Worm (Caenorhabditis elegans): ENCODE data around the gene snfc-5.

snfc-5 gene

DNA sequence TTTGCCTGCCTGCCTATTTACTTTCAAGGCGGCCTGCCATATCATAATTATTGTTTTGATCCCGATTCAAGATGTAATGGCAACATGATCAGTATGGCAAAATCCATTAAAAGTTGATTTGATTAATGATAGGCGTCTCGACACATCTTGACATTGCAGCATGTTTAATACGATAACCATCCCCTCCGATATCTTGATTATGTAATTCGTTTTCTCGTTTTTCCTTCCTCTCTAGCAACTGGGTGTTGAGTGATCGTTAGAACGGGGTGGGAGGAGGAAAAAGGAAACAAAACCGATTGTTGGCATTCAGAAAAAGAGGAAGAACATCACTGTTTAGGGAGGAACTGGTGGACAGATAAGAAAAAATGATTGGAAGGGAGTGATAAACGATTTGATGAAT lies 12.6 kb upstream of the snfc-5 start:
- peak; percentile 63 for TF ChIP-seq elt-1 (tag; optimal IDR thresholded peaks at IDR 0.05; ENCODE audit: borderline replicate concordance, insufficient read depth)
- TF ChIP-seq nhr-237 (tag; optimal IDR thresholded peaks at IDR 0.05) = no peak

DNA sequence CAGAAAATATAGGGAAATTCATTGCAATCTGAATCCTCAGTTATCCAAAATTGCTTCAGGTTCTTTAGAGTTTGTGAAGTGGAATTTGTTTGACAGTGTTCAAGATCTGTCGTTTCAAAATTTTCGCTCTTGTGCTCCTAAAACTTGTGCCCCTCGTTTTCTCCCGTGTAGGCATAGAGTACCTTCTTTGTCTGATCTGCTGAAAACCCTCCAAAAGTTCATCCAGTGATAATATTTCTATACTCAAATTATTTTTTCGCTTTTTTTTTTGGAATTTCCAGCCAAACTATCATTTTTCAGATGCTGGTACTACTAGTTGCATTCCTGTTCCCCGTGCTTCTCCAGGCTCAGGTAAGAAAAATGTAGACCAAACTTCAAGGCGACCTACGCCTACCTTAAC lies 10.1 kb upstream of the snfc-5 start, which contains the start of gene R07E5.4:
TSS of gene R07E5.4 (plus strand) at position 301 of the 400 bp plus-strand sequence.
- TF ChIP-seq nhr-28 (tag; optimal IDR thresholded peaks at IDR 0.05) (no peak), sptf-1 (tag; optimal IDR thresholded peaks at IDR 0.05) (no peak), lin-32 (GFP tag; optimal IDR thresholded peaks at IDR 0.05) (no peak), bed-3 (GFP tag; optimal IDR thresholded peaks at IDR 0.05) (no peak), ztf-11 (tag; optimal IDR thresholded peaks at IDR 0.05) (no peak), ces-1 (GFP tag; optimal IDR thresholded peaks at IDR 0.05) (no peak), flh-1 (GFP tag; optimal IDR thresholded peaks at IDR 0.05) (no peak), blmp-1 (tag; optimal IDR thresholded peaks at IDR 0.05) (no peak), mls-2 (tag; optimal IDR thresholded peaks at IDR 0.05) (no peak), mab-5 (tag; optimal IDR thresholded peaks at IDR 0.05) (no peak), sem-2 (GFP tag; optimal IDR thresholded peaks at IDR 0.05) (no peak), nhr-76 (tag; optimal IDR thresholded peaks at IDR 0.05) (no peak)

DNA sequence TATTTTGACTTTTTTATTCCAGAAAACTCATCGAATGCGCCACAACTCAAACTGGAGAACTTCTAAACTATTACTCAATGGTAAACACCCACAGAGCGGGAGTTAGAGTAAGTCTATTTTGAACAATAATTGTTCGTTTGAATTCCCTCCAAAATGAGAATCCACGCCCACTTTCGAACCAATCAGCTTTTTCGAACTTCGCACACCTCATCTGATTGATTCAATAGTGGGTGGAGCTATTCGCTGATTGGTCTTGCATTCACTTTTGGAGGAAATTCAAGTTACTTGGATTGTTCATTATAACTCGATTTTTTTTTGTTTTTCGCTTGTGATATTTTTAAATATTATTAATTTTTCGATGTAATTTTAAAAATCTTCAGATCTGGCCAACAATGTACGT lies 8.7 kb upstream of the snfc-5 start:
- no peak for TF ChIP-seq unc-120 (tag; optimal IDR thresholded peaks at IDR 0.05; ENCODE audit: poor library complexity, severe bottlenecking)
- no peak for TF ChIP-seq mls-2 (tag; optimal IDR thresholded peaks at IDR 0.05)
- no peak for TF ChIP-seq drap-1 (GFP tag; optimal IDR thresholded peaks at IDR 0.05)
- no peak for TF ChIP-seq ceh-39 (tag; optimal IDR thresholded peaks at IDR 0.05)
- no peak for TF ChIP-seq M03D4.4 (tag; optimal IDR thresholded peaks at IDR 0.05)

DNA sequence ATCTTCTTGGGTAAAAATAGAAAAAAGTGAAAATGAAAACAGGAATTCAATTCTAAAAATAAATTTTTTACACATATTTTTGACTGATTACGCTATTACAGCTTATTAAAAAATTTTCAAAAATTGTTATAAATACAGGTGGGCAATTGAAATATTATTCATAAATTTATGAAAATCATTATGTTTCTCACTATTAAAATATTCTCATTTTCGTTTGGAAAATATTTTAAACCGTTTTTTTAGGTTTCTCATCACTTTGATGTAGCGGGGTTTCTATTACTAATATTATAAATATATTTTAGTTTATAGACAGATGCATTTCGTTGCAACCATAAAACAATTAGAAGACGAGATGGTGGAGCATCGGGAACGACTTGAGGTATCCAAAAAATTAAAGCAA lies 7.5 kb upstream of the snfc-5 start, which contains the start of gene R07E5.5:
TSS of gene R07E5.5 (plus strand) at position 301 of the 400 bp plus-strand sequence.
- TF ChIP-seq nhr-28 (tag; optimal IDR thresholded peaks at IDR 0.05) (no peak), tbx-8 (GFP tag; optimal IDR thresholded peaks at IDR 0.05) (no peak), flh-1 (GFP tag; optimal IDR thresholded peaks at IDR 0.05) (no peak), lsy-2 (tag; optimal IDR thresholded peaks at IDR 0.05) (no peak), cnd-1 (tag; optimal IDR thresholded peaks at IDR 0.05) (no peak)

DNA sequence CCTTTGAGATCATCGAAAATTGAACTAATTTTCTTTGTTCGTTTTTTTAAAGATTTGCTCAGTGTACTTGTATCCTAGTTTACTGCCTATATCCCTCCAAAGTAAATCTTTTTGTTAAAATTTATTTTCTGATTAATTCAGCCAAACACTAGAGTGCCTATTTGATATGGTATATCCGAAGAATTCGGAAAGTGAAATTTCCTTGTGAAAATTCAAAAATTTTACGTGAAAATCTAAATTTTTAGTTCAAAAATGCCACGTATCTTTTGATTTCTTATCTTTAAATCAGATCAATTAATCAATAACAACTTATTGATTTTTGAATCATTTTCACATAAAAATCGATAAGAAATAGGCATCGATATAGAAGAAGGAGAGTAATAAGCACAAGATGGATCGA lies 6.1 kb upstream of the snfc-5 start, which contains the start of gene R07E5.6:
TSS of gene R07E5.6 (plus strand) at position 301 of the 400 bp plus-strand sequence.
- no peak for TF ChIP-seq elt-1 (tag; optimal IDR thresholded peaks at IDR 0.05; ENCODE audit: borderline replicate concordance, insufficient read depth)
- TF ChIP-seq ceh-83 (GFP tag; optimal IDR thresholded peaks at IDR 0.05) = no peak
- TF ChIP-seq pha-4 (tag; optimal IDR thresholded peaks at IDR 0.05) = no peak
- no peak for TF ChIP-seq bed-3 (GFP tag; optimal IDR thresholded peaks at IDR 0.05)
- TF ChIP-seq zip-8 (tag; optimal IDR thresholded peaks at IDR 0.05) = no peak
- TF ChIP-seq sem-2 (GFP tag; optimal IDR thresholded peaks at IDR 0.05) = no peak
- TF ChIP-seq flh-1 (GFP tag; optimal IDR thresholded peaks at IDR 0.05) = no peak
- no peak for TF ChIP-seq unc-62 (GFP tag; optimal IDR thresholded peaks at IDR 0.05)
- no peak for TF ChIP-seq unc-39 (tag; optimal IDR thresholded peaks at IDR 0.05)
- no peak for TF ChIP-seq snpc-4 (tag; optimal IDR thresholded peaks at IDR 0.05)
- no peak for TF ChIP-seq nhr-237 (tag; optimal IDR thresholded peaks at IDR 0.05)
- no peak for TF ChIP-seq mab-5 (tag; optimal IDR thresholded peaks at IDR 0.05)

DNA sequence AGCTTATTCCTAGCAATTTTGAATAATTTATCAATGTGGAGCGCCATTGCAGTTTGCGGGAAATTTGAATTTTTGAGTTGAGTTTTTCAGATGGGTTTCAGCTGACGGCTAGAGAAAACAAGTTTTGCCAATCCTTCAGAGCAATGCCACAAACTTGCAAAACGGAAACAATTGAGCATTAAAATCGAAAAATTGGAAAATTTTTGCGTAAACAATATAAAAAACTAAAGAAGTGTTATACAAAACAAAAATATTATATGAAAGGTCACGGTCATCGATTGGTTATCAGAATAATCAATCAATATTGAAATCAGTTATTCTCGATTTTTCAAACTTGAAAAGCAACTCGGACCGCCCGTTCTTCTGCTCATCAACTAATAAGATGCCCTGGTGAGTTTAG lies 3.4 kb upstream of the snfc-5 start, which contains the start of gene R07E5.15:
TSS of gene R07E5.15 (plus strand) at position 301 of the 400 bp plus-strand sequence.
- TF ChIP-seq nhr-2 (tag; optimal IDR thresholded peaks at IDR 0.05) = no peak
- TF ChIP-seq ceh-39 (tag; optimal IDR thresholded peaks at IDR 0.05) = no peak
- TF ChIP-seq flh-1 (GFP tag; optimal IDR thresholded peaks at IDR 0.05) = no peak
- no peak for TF ChIP-seq cnd-1 (tag; optimal IDR thresholded peaks at IDR 0.05)
- TF ChIP-seq sem-2 (GFP tag; optimal IDR thresholded peaks at IDR 0.05) = no peak
- no peak for TF ChIP-seq ham-2 (GFP tag; optimal IDR thresholded peaks at IDR 0.05)
- no peak for TF ChIP-seq ceh-83 (GFP tag; optimal IDR thresholded peaks at IDR 0.05)
- no peak for TF ChIP-seq ztf-11 (tag; optimal IDR thresholded peaks at IDR 0.05)
- TF ChIP-seq ceh-43 (GFP tag; optimal IDR thresholded peaks at IDR 0.05) = no peak
- no peak for TF ChIP-seq nhr-28 (tag; optimal IDR thresholded peaks at IDR 0.05)
- no peak for TF ChIP-seq unc-39 (tag; optimal IDR thresholded peaks at IDR 0.05)

All from whole organism, mixed stage, embryonic.